Worm (Caenorhabditis elegans) whole organism, L1 larva: ENCODE results near the gene Y7A5A.24.

Experiments
- C04F5.9 ChIP-seq: sonication (generic microtip); optimal IDR thresholded peaks from 2 replicates; lab custom pipeline; 2016; ENCODE audit warnings: missing genetic modification characterization, missing compliant biosample characterization
- C16A3.4 ChIP-seq: fragments of 150-350 bp; optimal IDR thresholded peaks from 2 replicates; lab custom pipeline; 2014; ENCODE audit warnings: missing biosample characterization, missing genetic modification characterization
- C34B4.2 ChIP-seq: sonication (generic microtip); optimal IDR thresholded peaks from 2 replicates; lab custom pipeline; 2017; ENCODE audit warnings: mild to moderate bottlenecking, missing genetic modification characterization, missing compliant biosample characterization
- F16B12.6 ChIP-seq: fragments of 150-350 bp; optimal IDR thresholded peaks from 2 replicates; lab custom pipeline; 2014; ENCODE audit warnings: missing biosample characterization, missing genetic modification characterization
- alr-1 ChIP-seq: fragments of 200-800 bp; sonication (Bioruptor generic); optimal IDR thresholded peaks from 2 replicates; lab custom pipeline; 2018; ENCODE audit warnings: borderline replicate concordance, mild to moderate bottlenecking, missing genetic modification characterization, missing compliant biosample characterization
- aly-2 ChIP-seq: fragments of 150-350 bp; optimal IDR thresholded peaks from 2 replicates; lab custom pipeline; 2014; ENCODE audit warnings: missing biosample characterization, missing genetic modification characterization
- blmp-1 ChIP-seq: fragments of 150-350 bp; optimal IDR thresholded peaks from 2 replicates; lab custom pipeline; 2014; ENCODE audit warnings: missing biosample characterization, missing genetic modification characterization
- ceh-63 ChIP-seq: fragments of 200-800 bp; sonication (Bioruptor generic); optimal IDR thresholded peaks from 2 replicates; lab custom pipeline; 2018; ENCODE audit warnings: mild to moderate bottlenecking, missing genetic modification characterization, missing compliant biosample characterization
- ceh-8 ChIP-seq: fragments of 200-800 bp; sonication (Bioruptor generic); optimal IDR thresholded peaks from 2 replicates; lab custom pipeline; 2018; ENCODE audit warnings: mild to moderate bottlenecking, missing genetic modification characterization, moderate library complexity, missing compliant biosample characterization
- ceh-88 ChIP-seq: fragments of 200-800 bp; sonication (Bioruptor generic); IDR thresholded peaks from 2 replicates; pipeline ENCODE4 v1.3.6; 2022; ENCODE audit warnings: missing genetic modification characterization, missing compliant biosample characterization
- ces-1 ChIP-seq: fragments of 150-350 bp; optimal IDR thresholded peaks from 2 replicates; lab custom pipeline; 2014; ENCODE audit warnings: missing biosample characterization, missing genetic modification reagents, missing genetic modification characterization
- dpl-1 ChIP-seq, 3 experiments: fragments of 150-350 bp in 2 of 3; sonication (generic microtip) in 1 of 3; optimal IDR thresholded peaks; 2 replicates each; lab custom pipeline; 2014 to 2017; ENCODE audit warnings: missing biosample characterization in 3 of 3, missing genetic modification characterization in 3 of 3, missing genetic modification reagents in 3 of 3
- dsc-1 ChIP-seq: sonication (generic microtip); optimal IDR thresholded peaks from 2 replicates; lab custom pipeline; 2016; ENCODE audit warnings: mild to moderate bottlenecking, missing genetic modification characterization, missing compliant biosample characterization
- efl-1 ChIP-seq, 4 experiments: fragments of 150-350 bp; optimal IDR thresholded peaks in 3 of 4; peaks in 1 of 4; 1 replicate in 1 of 4; 2 replicates in 3 of 4; lab custom pipeline; 2014; ENCODE audit warnings: missing biosample characterization in 2 of 4, missing genetic modification characterization in 2 of 4, missing genetic modification reagents in 2 of 4
- efl-3 ChIP-seq: fragments of 200-800 bp; sonication (Bioruptor generic); optimal IDR thresholded peaks from 2 replicates; lab custom pipeline; 2018; ENCODE audit warnings: mild to moderate bottlenecking, missing genetic modification characterization, missing compliant biosample characterization
- elt-3 ChIP-seq, 6 experiments: fragments of 150-350 bp in 1 of 6; sonication (generic microtip); optimal IDR thresholded peaks; 2 replicates each; lab custom pipeline; 2017 to 2018; ENCODE audit warnings: missing biosample characterization in 6 of 6, missing genetic modification characterization in 6 of 6, inconsistent platforms in 1 of 6
- fkh-10 ChIP-seq: sonication (generic microtip); optimal IDR thresholded peaks from 2 replicates; lab custom pipeline; 2017; ENCODE audit warnings: missing biosample characterization, missing genetic modification reagents, missing genetic modification characterization
- hpl-2 ChIP-seq: fragments of 150-350 bp; optimal IDR thresholded peaks from 2 replicates; lab custom pipeline; 2014; ENCODE audit warnings: missing biosample characterization, missing genetic modification reagents, missing genetic modification characterization
- irx-1 ChIP-seq: sonication (generic microtip); optimal IDR thresholded peaks from 2 replicates; lab custom pipeline; 2016; ENCODE audit warnings: missing genetic modification characterization, missing compliant biosample characterization
- jun-1 ChIP-seq: fragments of 150-350 bp; optimal IDR thresholded peaks from 2 replicates; lab custom pipeline; 2014; ENCODE audit warnings: missing biosample characterization, missing genetic modification reagents, missing genetic modification characterization
- lin-13 ChIP-seq: fragments of 150-350 bp; optimal IDR thresholded peaks from 2 replicates; lab custom pipeline; 2014; ENCODE audit warnings: missing biosample characterization, missing genetic modification reagents, missing genetic modification characterization
- lin-14 ChIP-seq: fragments of 200-800 bp; sonication (Bioruptor generic); optimal IDR thresholded peaks from 2 replicates; lab custom pipeline; 2018; ENCODE audit warnings: mild to moderate bottlenecking, missing genetic modification characterization, moderate library complexity, missing compliant biosample characterization
- lin-39 ChIP-seq: fragments of 150-350 bp; optimal IDR thresholded peaks from 2 replicates; lab custom pipeline; 2014; ENCODE audit warnings: missing biosample characterization, missing genetic modification reagents, missing genetic modification characterization
- lsy-2 ChIP-seq, 2 experiments: fragments of 150-350 bp; optimal IDR thresholded peaks; 2 replicates each; lab custom pipeline; 2014; ENCODE audit warnings: missing biosample characterization in 2 of 2, missing genetic modification characterization in 2 of 2
- mab-9 ChIP-seq: fragments of 200-800 bp; sonication (Bioruptor generic); IDR thresholded peaks from 2 replicates; pipeline ENCODE4 v1.3.6; 2022; ENCODE audit warnings: missing genetic modification reagents, missing genetic modification characterization, missing compliant biosample characterization
- mdl-1 ChIP-seq, 2 experiments: fragments of 150-350 bp; optimal IDR thresholded peaks; 2 replicates each; lab custom pipeline; 2014 to 2017; ENCODE audit warnings: missing biosample characterization in 2 of 2, missing genetic modification characterization in 2 of 2, inconsistent platforms in 1 of 2
- mep-1 ChIP-seq: fragments of 150-350 bp; optimal IDR thresholded peaks from 2 replicates; lab custom pipeline; 2014; ENCODE audit warnings: missing biosample characterization, missing genetic modification characterization
- nhr-11 ChIP-seq: fragments of 150-350 bp; optimal IDR thresholded peaks from 2 replicates; lab custom pipeline; 2014; ENCODE audit warnings: missing biosample characterization, missing genetic modification characterization
- nhr-19 ChIP-seq: fragments of 200-800 bp; sonication (Bioruptor generic); conservative IDR thresholded peaks from 2 replicates; pipeline ENCODE4 v1.3.6; 2022; ENCODE audit warnings: missing genetic modification characterization, missing compliant biosample characterization
- nhr-20 ChIP-seq: sonication (generic microtip); optimal IDR thresholded peaks from 2 replicates; lab custom pipeline; 2016; ENCODE audit warnings: mild to moderate bottlenecking, missing genetic modification characterization, missing compliant biosample characterization
- nhr-28 ChIP-seq: fragments of 150-350 bp; optimal IDR thresholded peaks from 2 replicates; lab custom pipeline; 2014; ENCODE audit warnings: missing biosample characterization, missing genetic modification characterization
- nhr-47 ChIP-seq: sonication (generic microtip); optimal IDR thresholded peaks from 2 replicates; lab custom pipeline; 2016; ENCODE audit warnings: mild to moderate bottlenecking, missing genetic modification characterization, moderate library complexity, missing compliant biosample characterization
- nhr-76 ChIP-seq: sonication (generic microtip); optimal IDR thresholded peaks from 2 replicates; lab custom pipeline; 2017; ENCODE audit warnings: missing biosample characterization, missing genetic modification characterization
- nhr-77 ChIP-seq: fragments of 150-350 bp; optimal IDR thresholded peaks from 2 replicates; lab custom pipeline; 2014; ENCODE audit warnings: missing biosample characterization, missing genetic modification characterization
- pag-3 ChIP-seq: sonication (generic microtip); optimal IDR thresholded peaks from 2 replicates; lab custom pipeline; 2017; ENCODE audit warnings: missing genetic modification characterization, mild to moderate bottlenecking, missing compliant biosample characterization, antibody characterized with exemption, borderline replicate concordance; ENCODE audit not compliant: insufficient read depth
- skn-1 ChIP-seq: fragments of 150-350 bp; optimal IDR thresholded peaks from 2 replicates; lab custom pipeline; 2014; ENCODE audit warnings: missing biosample characterization, missing genetic modification characterization
- snu-23 ChIP-seq: sonication (generic microtip); optimal IDR thresholded peaks from 2 replicates; lab custom pipeline; 2016; ENCODE audit warnings: missing genetic modification characterization, missing compliant biosample characterization
- sptf-1 ChIP-seq: fragments of 150-350 bp; optimal IDR thresholded peaks from 2 replicates; lab custom pipeline; 2014; ENCODE audit warnings: missing biosample characterization, missing genetic modification characterization
- swsn-7 ChIP-seq: sonication (generic microtip); optimal IDR thresholded peaks from 2 replicates; lab custom pipeline; 2016; ENCODE audit warnings: missing genetic modification characterization, missing compliant biosample characterization
- tlp-1 ChIP-seq: fragments of 150-350 bp; optimal IDR thresholded peaks from 2 replicates; lab custom pipeline; 2014; ENCODE audit warnings: missing biosample characterization, missing genetic modification characterization
- unc-130 ChIP-seq: fragments of 150-350 bp; optimal IDR thresholded peaks from 2 replicates; lab custom pipeline; 2017; ENCODE audit warnings: missing biosample characterization, missing genetic modification characterization, inconsistent platforms
- unc-62 ChIP-seq: fragments of 150-350 bp; optimal IDR thresholded peaks from 2 replicates; lab custom pipeline; 2014; ENCODE audit warnings: missing biosample characterization, missing genetic modification reagents, missing genetic modification characterization
- unc-98 ChIP-seq: fragments of 200-800 bp; sonication (Bioruptor generic); IDR thresholded peaks from 2 replicates; pipeline ENCODE4 v1.3.6; 2022; ENCODE audit warnings: missing genetic modification characterization, missing compliant biosample characterization
- vab-15 ChIP-seq: sonication (generic microtip); optimal IDR thresholded peaks from 2 replicates; lab custom pipeline; 2017; ENCODE audit warnings: missing genotype, mild to moderate bottlenecking, missing genetic modification characterization, missing compliant biosample characterization
- xbp-1 ChIP-seq: sonication (generic microtip); optimal IDR thresholded peaks from 2 replicates; lab custom pipeline; 2016; ENCODE audit warnings: missing genetic modification characterization, missing compliant biosample characterization
- zag-1 ChIP-seq: fragments of 150-350 bp; optimal IDR thresholded peaks from 2 replicates; lab custom pipeline; 2014; ENCODE audit warnings: missing biosample characterization, missing genetic modification characterization
- zip-4 ChIP-seq: fragments of 200-800 bp; sonication (Bioruptor generic); optimal IDR thresholded peaks from 2 replicates; lab custom pipeline; 2018; ENCODE audit warnings: mild to moderate bottlenecking, missing genetic modification characterization, moderate library complexity, missing compliant biosample characterization
- ztf-11 ChIP-seq, 2 experiments: sonication (generic microtip); optimal IDR thresholded peaks; 2 replicates each; lab custom pipeline; 2016 to 2017; ENCODE audit warnings: missing genetic modification characterization in 2 of 2, missing biosample characterization in 1 of 2, missing compliant biosample characterization in 1 of 2
- ztf-4 ChIP-seq: fragments of 150-350 bp; optimal IDR thresholded peaks from 2 replicates; lab custom pipeline; 2014; ENCODE audit warnings: missing biosample characterization, missing genetic modification characterization

Y7A5A.24 gene

DNA sequence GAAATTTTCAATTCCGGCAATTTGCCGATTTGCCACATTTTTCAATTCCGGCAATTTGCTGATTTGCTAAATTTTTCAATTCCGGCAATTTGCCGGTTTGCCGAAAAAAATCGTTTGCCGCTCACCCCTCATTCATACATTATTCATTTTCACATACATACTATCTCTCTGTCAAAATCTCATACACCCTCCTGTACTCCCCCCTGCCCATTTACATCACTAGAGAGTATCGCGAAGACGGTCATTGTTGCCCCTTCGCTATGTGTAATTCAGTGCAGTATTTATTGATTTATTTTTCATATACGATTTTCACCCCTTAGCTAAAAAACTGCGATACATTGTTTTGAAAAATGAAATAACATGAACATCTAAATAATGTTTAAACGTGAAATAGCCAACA is 45.5 kb downstream of the Y7A5A.24 start (continued):
- TF ChIP-seq sptf-1 = no peak
- TF ChIP-seq swsn-7 (tag; lab: Kevin White, UChicago) = peak; percentile 44
- peak; percentile 69 for TF ChIP-seq nhr-77 (tag; lab: Kevin White, UChicago)
- peak; percentile 43 for TF ChIP-seq xbp-1 (tag; lab: Kevin White, UChicago)
- peak; percentile 88 for TF ChIP-seq snu-23
- TF ChIP-seq zag-1 (tag; lab: Kevin White, UChicago) = no peak
- no peak for TF ChIP-seq alr-1 (tag; lab: Kevin White, UChicago)
- TF ChIP-seq dsc-1 (tag; lab: Kevin White, UChicago) = peak; percentile 74
- no peak for TF ChIP-seq ceh-63 (GFP tag; lab: Kevin White, UChicago)
- peak; percentile 67 to 70 for TF ChIP-seq lsy-2 (tag; optimal IDR thresholded peaks at IDR 0.05; lab: Kevin White, UChicago)
- TF ChIP-seq pag-3 (tag; lab: Kevin White, UChicago) = no peak
- TF ChIP-seq unc-98 (GFP tag; lab: Robert Waterston, UW) = no peak
- TF ChIP-seq nhr-28 = no peak
- no peak for TF ChIP-seq ceh-8 (GFP tag; lab: Kevin White, UChicago)
- TF ChIP-seq nhr-76 (tag; lab: Kevin White, UChicago) = no peak
- peak in 1 of 2 experiments; percentile 35 for TF ChIP-seq mdl-1 (tag; optimal IDR thresholded peaks at IDR 0.05; lab: Kevin White, UChicago)
- no peak for TF ChIP-seq aly-2 (tag; lab: Kevin White, UChicago)
- TF ChIP-seq unc-62 (GFP tag; lab: Kevin White, UChicago) = no peak
- peak; percentile 40 for TF ChIP-seq irx-1 (tag; lab: Kevin White, UChicago)
- peak; percentile 86 for TF ChIP-seq nhr-47 (tag; lab: Kevin White, UChicago)
- no peak for TF ChIP-seq ceh-88
- TF ChIP-seq lin-13 (GFP tag; lab: Kevin White, UChicago) = peak; percentile 20
- TF ChIP-seq nhr-20 (tag; lab: Kevin White, UChicago) = peak; percentile 74
- peak; percentile 36 for TF ChIP-seq skn-1 (tag; lab: Kevin White, UChicago)
- TF ChIP-seq zip-4 = peak; percentile 42
- TF ChIP-seq dpl-1 (GFP tag; optimal IDR thresholded peaks at IDR 0.05; lab: Kevin White, UChicago) = peak in 1 of 3 experiments; percentile 10
- peak; percentile 77 for TF ChIP-seq nhr-11 (tag; lab: Kevin White, UChicago)
- peak; percentile 43 for TF ChIP-seq mep-1 (tag; lab: Kevin White, UChicago)
- no peak for TF ChIP-seq ces-1 (GFP tag; lab: Kevin White, UChicago)
- TF ChIP-seq hpl-2 (GFP tag; lab: Kevin White, UChicago) = peak; percentile 77
- no peak for TF ChIP-seq F16B12.6 (tag; lab: Kevin White, UChicago)
- no peak for TF ChIP-seq efl-3 (GFP tag; lab: Kevin White, UChicago)
- TF ChIP-seq fkh-10 (GFP tag; lab: Kevin White, UChicago) = peak; percentile 77
- no peak for TF ChIP-seq lin-14
- TF ChIP-seq nhr-19 = peak; percentile 45
- peak; percentile 87 for TF ChIP-seq jun-1 (tag; lab: Kevin White, UChicago)
- TF ChIP-seq lin-39 (tag; lab: Kevin White, UChicago) = no peak
- TF ChIP-seq C16A3.4 (tag; lab: Kevin White, UChicago) = peak; percentile 87
- TF ChIP-seq blmp-1 (tag; lab: Kevin White, UChicago) = no peak
- no peak for TF ChIP-seq C04F5.9
- no peak for TF ChIP-seq tlp-1 (tag; lab: Kevin White, UChicago)
- peak; percentile 55 for TF ChIP-seq ztf-4 (tag; lab: Kevin White, UChicago)

DNA sequence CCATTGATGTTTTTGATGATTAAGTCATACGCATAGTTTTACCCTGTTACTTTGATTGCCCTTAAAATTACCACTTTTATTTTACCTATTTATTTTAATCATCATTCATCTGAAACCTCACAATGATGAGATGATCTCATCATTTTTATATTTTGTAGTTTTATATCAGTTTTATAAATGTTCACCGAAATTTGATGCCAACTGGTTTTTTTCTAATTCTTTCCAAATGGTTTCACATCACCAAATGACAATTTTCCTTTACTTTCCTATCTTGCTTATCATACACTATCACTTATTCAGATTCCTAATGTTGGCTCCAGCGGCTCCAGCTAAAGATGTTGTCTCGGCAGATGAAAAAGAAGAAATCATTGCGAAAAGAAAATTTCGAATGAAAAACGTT is 50.3 kb downstream of the Y7A5A.24 start, which contains the start of gene lin-15A:
Gene lin-15A, plus strand, starts transcription at position 301 of the 400 bp plus-strand sequence.
- TF ChIP-seq vab-15 = no peak
- no peak for TF ChIP-seq lin-14
- no peak for TF ChIP-seq unc-130 (tag; lab: Kevin White, UChicago)
- TF ChIP-seq mab-9 = no peak
- TF ChIP-seq C34B4.2 (tag; lab: Kevin White, UChicago) = no peak
- TF ChIP-seq ztf-11 (tag; optimal IDR thresholded peaks at IDR 0.05; lab: Kevin White, UChicago) = no peak
- no peak for TF ChIP-seq elt-3 (tag; optimal IDR thresholded peaks at IDR 0.05; lab: Kevin White, UChicago)
- no peak for TF ChIP-seq mdl-1 (tag; optimal IDR thresholded peaks at IDR 0.05; lab: Kevin White, UChicago)
- TF ChIP-seq efl-1 (optimal IDR thresholded peaks at IDR 0.05; lab: Kevin White, UChicago) = no peak
- TF ChIP-seq efl-1 (GFP tag; optimal IDR thresholded peaks at IDR 0.05 in 1 of 2; lab: Kevin White, UChicago) = no peak
- TF ChIP-seq nhr-47 (tag; lab: Kevin White, UChicago) = no peak
